Worm (Caenorhabditis elegans) whole organism, midembryonic: Measurements from ENCODE around the gene cpt-5.

ENCODE experiments used
- flt-1 ChIP-seq: fragments of 200-800 bp; sonication (Bioruptor generic); IDR thresholded peaks from 2 replicates; pipeline ENCODE4 v1.3.6; 2022; ENCODE audit warnings: missing genetic modification characterization, missing compliant biosample characterization
- klf-2 ChIP-seq: fragments of 200-800 bp; sonication (Bioruptor generic); conservative IDR thresholded peaks from 2 replicates; pipeline ENCODE4 v1.3.6; 2022; ENCODE audit warnings: missing genetic modification reagents, missing genetic modification characterization, missing compliant biosample characterization
- med-1 ChIP-seq: sonication (generic microtip); optimal IDR thresholded peaks from 2 replicates; lab custom pipeline; 2017; ENCODE audit warnings: missing genetic modification characterization, mild to moderate bottlenecking, missing compliant biosample characterization, antibody characterized with exemption, missing genetic modification reagents; ENCODE audit not compliant: insufficient read depth
- ztf-29 ChIP-seq: fragments of 200-800 bp; sonication (Bioruptor generic); IDR thresholded peaks from 2 replicates; pipeline ENCODE4 v1.3.6; 2022; ENCODE audit warnings: missing genetic modification reagents, missing genetic modification characterization, missing compliant biosample characterization

DNA sequence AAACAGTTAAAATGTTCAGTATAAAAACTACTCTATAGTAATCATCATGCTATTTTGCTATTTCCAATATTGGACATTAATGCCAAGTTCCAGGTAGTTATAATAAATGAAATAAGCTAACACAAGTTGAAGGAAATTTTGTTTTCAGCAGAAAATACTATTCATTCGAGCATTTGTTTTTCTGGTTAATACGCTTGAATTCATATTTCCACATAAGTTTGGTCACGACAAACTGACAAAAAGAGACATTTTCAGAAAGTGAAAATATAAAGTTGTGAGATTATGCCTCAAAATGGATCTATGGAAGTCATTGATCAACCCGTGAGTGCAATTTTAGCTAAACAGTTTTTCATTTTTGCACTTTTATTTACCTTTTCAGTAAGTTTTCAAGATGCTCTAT, 27.9 kb upstream of the cpt-5 start, which contains the start of gene srx-131:
- no peak for TF ChIP-seq klf-2
- TF ChIP-seq flt-1 (GFP tag; lab: Robert Waterston, UW) = no peak
- no peak for TF ChIP-seq ztf-29 (GFP tag; lab: Robert Waterston, UW)
- TF ChIP-seq med-1 (GFP tag; lab: Kevin White, UChicago) = no peak
